Worm (Caenorhabditis elegans) whole organism, young adult: ENCODE results near the gene C17G10.6.

Experiments used
- F10E7.11 ChIP-seq: sonication (generic microtip); optimal IDR thresholded peaks from 2 replicates; lab custom pipeline; 2017; ENCODE audit warnings: mild to moderate bottlenecking, missing genetic modification characterization, moderate library complexity, missing compliant biosample characterization
- F22D6.2 ChIP-seq: sonication (generic microtip); optimal IDR thresholded peaks from 2 replicates; lab custom pipeline; 2016; ENCODE audit warnings: mild to moderate bottlenecking, missing genetic modification characterization, missing compliant biosample characterization
- F33H1.4 ChIP-seq: fragments of 200-800 bp; sonication (Bioruptor generic); IDR thresholded peaks from 2 replicates; pipeline ENCODE4 v1.3.6; 2022; ENCODE audit warnings: missing genetic modification reagents, missing genetic modification characterization, missing compliant biosample characterization
- F49E8.2 ChIP-seq: sonication (generic microtip); optimal IDR thresholded peaks from 3 replicates; lab custom pipeline; 2017; ENCODE audit warnings: missing genetic modification characterization, mild to moderate bottlenecking, missing compliant biosample characterization, antibody characterized with exemption, moderate library complexity; ENCODE audit not compliant: insufficient read depth
- F57C9.4 ChIP-seq: sonication (generic microtip); optimal IDR thresholded peaks from 2 replicates; lab custom pipeline; 2017; ENCODE audit warnings: mild to moderate bottlenecking, missing genetic modification characterization, missing compliant biosample characterization
- K11D2.4 ChIP-seq: fragments of 200-800 bp; sonication (Bioruptor generic); IDR thresholded peaks from 2 replicates; pipeline ENCODE4 v1.3.6; 2022; ENCODE audit warnings: missing genetic modification reagents, missing genetic modification characterization, missing compliant biosample characterization
- K12H6.12 ChIP-seq: fragments of 200-800 bp; sonication (Bioruptor generic); optimal IDR thresholded peaks from 2 replicates; lab custom pipeline; 2018; ENCODE audit warnings: mild to moderate bottlenecking, missing genetic modification characterization, missing compliant biosample characterization
- T26A5.8 ChIP-seq: sonication (generic microtip); optimal IDR thresholded peaks from 2 replicates; lab custom pipeline; 2016; ENCODE audit warnings: missing genetic modification characterization, missing compliant biosample characterization
- Y53F4B.3 ChIP-seq: fragments of 200-800 bp; sonication (Bioruptor generic); IDR thresholded peaks from 2 replicates; pipeline ENCODE4 v1.3.6; 2022; ENCODE audit warnings: missing genetic modification reagents, missing genetic modification characterization, missing compliant biosample characterization
- Y56A3A.18 ChIP-seq: fragments of 200-800 bp; sonication (Bioruptor generic); IDR thresholded peaks from 2 replicates; pipeline ENCODE4 v1.3.6; 2022; ENCODE audit warnings: missing genetic modification reagents, missing genetic modification characterization, missing compliant biosample characterization
- Y67H2A.10 ChIP-seq: fragments of 200-800 bp; sonication (Bioruptor generic); conservative IDR thresholded peaks from 2 replicates; pipeline ENCODE4 v1.3.6; 2022; ENCODE audit warnings: missing genetic modification reagents, missing genetic modification characterization, missing compliant biosample characterization
- akir-1 ChIP-seq: fragments of 200-800 bp; sonication (Bioruptor generic); optimal IDR thresholded peaks from 2 replicates; lab custom pipeline; 2018; ENCODE audit warnings: mild to moderate bottlenecking, missing genetic modification characterization, moderate library complexity, missing compliant biosample characterization
- ama-1 ChIP-seq, 3 experiments: fragments of 150-350 bp in 1 of 3; sonication (generic microtip) in 2 of 3; optimal IDR thresholded peaks; 2 replicates each; lab custom pipeline; 2014 to 2018; ENCODE audit warnings: missing biosample characterization in 2 of 3, missing genetic modification characterization in 2 of 3, missing genetic modification reagents in 2 of 3
- atf-7 ChIP-seq: sonication (generic microtip); optimal IDR thresholded peaks from 2 replicates; lab custom pipeline; 2017; ENCODE audit warnings: mild to moderate bottlenecking, missing genetic modification characterization, missing compliant biosample characterization
- athp-1 ChIP-seq: sonication (generic microtip); optimal IDR thresholded peaks from 2 replicates; lab custom pipeline; 2017; ENCODE audit warnings: mild to moderate bottlenecking, missing genetic modification characterization, missing compliant biosample characterization
- attf-3 ChIP-seq: fragments of 200-800 bp; sonication (Bioruptor generic); conservative IDR thresholded peaks from 2 replicates; pipeline ENCODE4 v1.3.6; 2022; ENCODE audit warnings: missing genetic modification reagents, missing genetic modification characterization, missing compliant biosample characterization
- bed-1 ChIP-seq: fragments of 200-800 bp; sonication (Bioruptor generic); IDR thresholded peaks from 2 replicates; pipeline ENCODE4 v1.3.6; 2022; ENCODE audit warnings: missing genetic modification reagents, missing genetic modification characterization, missing compliant biosample characterization
- ccch-3 ChIP-seq: fragments of 200-800 bp; sonication (Bioruptor generic); optimal IDR thresholded peaks from 2 replicates; lab custom pipeline; 2018; ENCODE audit warnings: mild to moderate bottlenecking, missing genetic modification characterization, missing compliant biosample characterization
- cebp-1 ChIP-seq, 2 experiments: fragments of 200-800 bp in 1 of 2; sonication (Bioruptor generic) in 1 of 2; sonication (generic microtip) in 1 of 2; IDR thresholded peaks in 1 of 2; optimal IDR thresholded peaks in 1 of 2; 2 replicates each; pipeline versions ENCODE4 v1.3.6 to Lab custom; 2017 to 2022; ENCODE audit warnings: missing compliant biosample characterization in 2 of 2, missing genetic modification characterization in 2 of 2, mild to moderate bottlenecking in 1 of 2, missing genetic modification reagents in 1 of 2, moderate library complexity in 1 of 2
- ceh-58 ChIP-seq: fragments of 200-800 bp; sonication (Bioruptor generic); IDR thresholded peaks from 2 replicates; pipeline ENCODE4 v1.3.6; 2022; ENCODE audit warnings: missing genetic modification characterization, missing compliant biosample characterization
- chd-7 ChIP-seq: sonication (generic microtip); optimal IDR thresholded peaks from 2 replicates; lab custom pipeline; 2016; ENCODE audit warnings: mild to moderate bottlenecking, missing genetic modification characterization, moderate library complexity, missing compliant biosample characterization
- dpff-1 ChIP-seq: sonication (generic microtip); optimal IDR thresholded peaks from 2 replicates; lab custom pipeline; 2017; ENCODE audit warnings: mild to moderate bottlenecking, missing genetic modification characterization, missing compliant biosample characterization
- dpl-1 ChIP-seq: fragments of 150-350 bp; optimal IDR thresholded peaks from 2 replicates; lab custom pipeline; 2014; ENCODE audit warnings: missing biosample characterization, missing genetic modification reagents, missing genetic modification characterization
- egl-18 ChIP-seq: fragments of 200-800 bp; sonication (Bioruptor generic); IDR thresholded peaks from 2 replicates; pipeline ENCODE4 v1.3.6; 2022; ENCODE audit warnings: missing genetic modification reagents, missing genetic modification characterization, missing compliant biosample characterization
- egl-44 ChIP-seq: fragments of 200-800 bp; sonication (Bioruptor generic); IDR thresholded peaks from 2 replicates; pipeline ENCODE4 v1.3.6; 2022; ENCODE audit warnings: missing genetic modification reagents, missing genetic modification characterization, missing compliant biosample characterization
- gei-17 ChIP-seq: fragments of 200-800 bp; sonication (Bioruptor generic); optimal IDR thresholded peaks from 2 replicates; lab custom pipeline; 2018; ENCODE audit warnings: mild to moderate bottlenecking, missing genetic modification characterization, missing compliant biosample characterization
- hmg-1.2 ChIP-seq: fragments of 200-800 bp; sonication (Bioruptor generic); IDR thresholded peaks from 2 replicates; pipeline ENCODE4 v1.3.6; 2022; ENCODE audit warnings: missing genetic modification reagents, missing genetic modification characterization, missing compliant biosample characterization
- hsf-1 ChIP-seq: fragments of 200-800 bp; sonication (Bioruptor generic); IDR thresholded peaks from 2 replicates; pipeline ENCODE4 v1.3.6; 2022; ENCODE audit warnings: missing genetic modification reagents, missing genetic modification characterization, missing compliant biosample characterization
- let-526 ChIP-seq: fragments of 200-800 bp; sonication (Bioruptor generic); IDR thresholded peaks from 2 replicates; pipeline ENCODE4 v1.3.6; 2022; ENCODE audit warnings: missing genetic modification reagents, missing genetic modification characterization, missing compliant biosample characterization
- lin-35 ChIP-seq, 3 experiments: fragments of 150-350 bp in 2 of 3; sonication (generic microtip) in 1 of 3; optimal IDR thresholded peaks; 2 replicates each; lab custom pipeline; 2014 to 2018; ENCODE audit warnings: missing biosample characterization in 3 of 3, missing genetic modification characterization in 3 of 3, missing genetic modification reagents in 3 of 3
- lin-40 ChIP-seq: sonication (generic microtip); optimal IDR thresholded peaks from 2 replicates; lab custom pipeline; 2016; ENCODE audit warnings: missing genetic modification characterization, mild to moderate bottlenecking, missing compliant biosample characterization, missing genotype, missing genetic modification reagents
- madf-10 ChIP-seq: sonication (generic microtip); optimal IDR thresholded peaks from 2 replicates; lab custom pipeline; 2016; ENCODE audit warnings: mild to moderate bottlenecking, missing genetic modification characterization, missing compliant biosample characterization
- mel-28 ChIP-seq: sonication (generic microtip); optimal IDR thresholded peaks from 2 replicates; lab custom pipeline; 2016; ENCODE audit warnings: borderline replicate concordance, mild to moderate bottlenecking, missing genetic modification characterization, missing compliant biosample characterization
- mxl-1 ChIP-seq: sonication (generic microtip); optimal IDR thresholded peaks from 2 replicates; lab custom pipeline; 2016; ENCODE audit warnings: missing genetic modification characterization, missing compliant biosample characterization
- nhr-120 ChIP-seq: fragments of 200-800 bp; sonication (Bioruptor generic); IDR thresholded peaks from 2 replicates; pipeline ENCODE4 v1.3.6; 2022; ENCODE audit warnings: missing genetic modification characterization, missing compliant biosample characterization
- nhr-90 ChIP-seq: sonication (generic microtip); optimal IDR thresholded peaks from 2 replicates; lab custom pipeline; 2016; ENCODE audit warnings: missing genotype, mild to moderate bottlenecking, missing genetic modification characterization, missing compliant biosample characterization
- pbrm-1 ChIP-seq: fragments of 200-800 bp; sonication (Bioruptor generic); IDR thresholded peaks from 2 replicates; pipeline ENCODE4 v1.3.6; 2022; ENCODE audit warnings: missing genetic modification reagents, missing genetic modification characterization, missing compliant biosample characterization
- snpc-1.1 ChIP-seq: sonication (generic microtip); optimal IDR thresholded peaks from 2 replicates; lab custom pipeline; 2017; ENCODE audit warnings: missing genetic modification characterization, mild to moderate bottlenecking, missing compliant biosample characterization, antibody characterized with exemption, moderate library complexity, missing genotype, missing genetic modification reagents; ENCODE audit not compliant: insufficient read depth
- snpc-3.4 ChIP-seq: sonication (generic microtip); optimal IDR thresholded peaks from 2 replicates; lab custom pipeline; 2017; ENCODE audit warnings: missing genetic modification characterization, mild to moderate bottlenecking, missing compliant biosample characterization, antibody characterized with exemption, moderate library complexity, missing genotype, missing genetic modification reagents
- tbp1 ChIP-seq: fragments of 200-800 bp; sonication (Bioruptor generic); optimal IDR thresholded peaks from 2 replicates; lab custom pipeline; 2018; ENCODE audit warnings: mild to moderate bottlenecking, missing genetic modification characterization, missing compliant biosample characterization
- tbx-9 ChIP-seq: sonication (generic microtip); optimal IDR thresholded peaks from 2 replicates; lab custom pipeline; 2016; ENCODE audit warnings: borderline replicate concordance, missing genetic modification characterization, inconsistent platforms, missing compliant biosample characterization
- unc-130 ChIP-seq: sonication (generic microtip); optimal IDR thresholded peaks from 2 replicates; lab custom pipeline; 2016; ENCODE audit warnings: missing genetic modification reagents, missing genetic modification characterization, missing compliant biosample characterization
- unc-62 ChIP-seq: fragments of 150-350 bp; optimal IDR thresholded peaks from 2 replicates; lab custom pipeline; 2014; ENCODE audit warnings: missing biosample characterization, missing genetic modification reagents, missing genetic modification characterization
- zfh-2 ChIP-seq: fragments of 200-800 bp; sonication (Bioruptor generic); conservative IDR thresholded peaks from 2 replicates; pipeline ENCODE4 v1.3.6; 2022; ENCODE audit warnings: missing genetic modification reagents, missing genetic modification characterization, missing compliant biosample characterization
- ztf-22 ChIP-seq: fragments of 200-800 bp; sonication (Bioruptor generic); optimal IDR thresholded peaks from 2 replicates; lab custom pipeline; 2018; ENCODE audit warnings: mild to moderate bottlenecking, missing genetic modification characterization, moderate library complexity, missing compliant biosample characterization
- ztf-25 ChIP-seq: fragments of 200-800 bp; sonication (Bioruptor generic); IDR thresholded peaks from 2 replicates; pipeline ENCODE4 v1.3.6; 2022; ENCODE audit warnings: missing genetic modification reagents, missing genetic modification characterization, missing compliant biosample characterization
- ztf-26 ChIP-seq: sonication (generic microtip); optimal IDR thresholded peaks from 2 replicates; lab custom pipeline; 2017; ENCODE audit warnings: missing genetic modification characterization, missing compliant biosample characterization
- ztf-6 ChIP-seq: fragments of 200-800 bp; sonication (Bioruptor generic); IDR thresholded peaks from 2 replicates; pipeline ENCODE4 v1.3.6; 2022; ENCODE audit warnings: missing genetic modification reagents, missing genetic modification characterization, missing compliant biosample characterization

C17G10.6 gene

ce11 chrII:5593377-5593932, 9.6 kb downstream of the C17G10.6 start, which contains the start of gene cdc-14 (continued):
- no peak for TF ChIP-seq Y56A3A.18 (GFP tag; lab: Robert Waterston, UW)
- TF ChIP-seq F49E8.2 (tag; lab: Kevin White, UChicago): no peak
- no peak for TF ChIP-seq madf-10 (tag; lab: Kevin White, UChicago)
- TF ChIP-seq cebp-1 (GFP tag; IDR thresholded peaks at IDR 0.05; lab: Robert Waterston, UW): no peak
- peak; percentile 76 for TF ChIP-seq cebp-1 (tag; optimal IDR thresholded peaks at IDR 0.05; lab: Kevin White, UChicago)
- TF ChIP-seq let-526 (GFP tag; lab: Robert Waterston, UW): no peak
- no peak for TF ChIP-seq ztf-22 (GFP tag; lab: Kevin White, UChicago)
- no peak for TF ChIP-seq nhr-120 (GFP tag; lab: Robert Waterston, UW)
- no peak for TF ChIP-seq ztf-6 (GFP tag; lab: Robert Waterston, UW)
- TF ChIP-seq ztf-26 (tag; lab: Kevin White, UChicago): peak; percentile 29
- TF ChIP-seq zfh-2 (GFP tag; lab: Robert Waterston, UW): peak; percentile 67; the same call in 1 of the 2 replicates
- TF ChIP-seq ceh-58 (GFP tag; lab: Robert Waterston, UW): no peak
- TF ChIP-seq atf-7 (tag; lab: Kevin White, UChicago): no peak
- peak; percentile 16 for TF ChIP-seq K12H6.12 (tag; lab: Kevin White, UChicago)
- TF ChIP-seq nhr-90 (tag; lab: Kevin White, UChicago): no peak
- no peak for TF ChIP-seq snpc-1.1 (tag; lab: Kevin White, UChicago)
- no peak for TF ChIP-seq F22D6.2 (tag; lab: Kevin White, UChicago)
- TF ChIP-seq akir-1 (GFP tag; lab: Kevin White, UChicago): peak; percentile 34
- no peak for TF ChIP-seq Y67H2A.10
- no peak for TF ChIP-seq mel-28
- TF ChIP-seq bed-1 (GFP tag; lab: Robert Waterston, UW): no peak
- TF ChIP-seq ztf-25 (GFP tag; lab: Robert Waterston, UW): no peak
- no peak for TF ChIP-seq athp-1 (tag; lab: Kevin White, UChicago)
- no peak for TF ChIP-seq F10E7.11 (tag; lab: Kevin White, UChicago)
- TF ChIP-seq lin-40 (tag; lab: Kevin White, UChicago): peak; percentile 24
- TF ChIP-seq egl-18 (GFP tag; lab: Robert Waterston, UW): no peak
- no peak for TF ChIP-seq ccch-3 (GFP tag; lab: Kevin White, UChicago)
- no peak for TF ChIP-seq F57C9.4 (tag; lab: Kevin White, UChicago)
- no peak for TF ChIP-seq snpc-3.4 (tag; lab: Kevin White, UChicago)
- no peak for TF ChIP-seq egl-44
- no peak for TF ChIP-seq tbp1 (GFP tag; lab: Kevin White, UChicago)
- TF ChIP-seq F33H1.4 (GFP tag; lab: Robert Waterston, UW): no peak
- TF ChIP-seq dpl-1 (GFP tag; lab: Kevin White, UChicago): no peak
- no peak for TF ChIP-seq ama-1 (optimal IDR thresholded peaks at IDR 0.05; lab: Kevin White, UChicago)
- TF ChIP-seq ama-1 (GFP tag; optimal IDR thresholded peaks at IDR 0.05; lab: Kevin White, UChicago): no peak
- TF ChIP-seq K11D2.4: peak; percentile 50; the same call in 1 of the 2 replicates
- TF ChIP-seq hsf-1 (GFP tag; lab: Robert Waterston, UW): no peak
- TF ChIP-seq T26A5.8: no peak
- TF ChIP-seq attf-3 (GFP tag; lab: Robert Waterston, UW): no peak
- TF ChIP-seq chd-7: peak; percentile 11
- TF ChIP-seq mxl-1 (tag; lab: Kevin White, UChicago): no peak
- no peak for TF ChIP-seq Y53F4B.3 (GFP tag; lab: Robert Waterston, UW)
- TF ChIP-seq tbx-9: no peak
- TF ChIP-seq unc-62 (GFP tag; lab: Kevin White, UChicago): no peak
- no peak for TF ChIP-seq pbrm-1 (GFP tag; lab: Robert Waterston, UW)
- no peak for TF ChIP-seq unc-130 (GFP tag; lab: Kevin White, UChicago)
- TF ChIP-seq gei-17 (GFP tag; lab: Kevin White, UChicago): no peak
- no peak for TF ChIP-seq dpff-1
- TF ChIP-seq hmg-1.2: peak; percentile 65
- TF ChIP-seq lin-35 (GFP tag; optimal IDR thresholded peaks at IDR 0.05; lab: Kevin White, UChicago): no peak
